Fruit fly (Drosophila melanogaster) whole organism, embryonic: Measurements from ENCODE around the gene idc.

Experiments
- BtbVII ChIP-seq: fragments of 200-800 bp; sonication (Bioruptor generic); optimal IDR thresholded peaks from 3 replicates; lab custom pipeline; 2017; ENCODE audit warnings: missing biosample characterization, mild to moderate bottlenecking, missing genetic modification characterization
- Bteb2 ChIP-seq: fragments of 200-800 bp; sonication (Bioruptor generic); optimal IDR thresholded peaks from 2 replicates; lab custom pipeline; 2016; ENCODE audit warnings: missing biosample characterization, missing genetic modification characterization
- C15 ChIP-seq: fragments of 200-800 bp; sonication (Bioruptor generic); IDR thresholded peaks from 3 replicates; pipeline ENCODE4 v1.3.6; 2022; ENCODE audit warnings: missing biosample characterization, missing genetic modification characterization
- CG12769 ChIP-seq: fragments of 200-800 bp; sonication (Bioruptor generic); optimal IDR thresholded peaks from 2 replicates; lab custom pipeline; 2019; ENCODE audit warnings: missing biosample characterization, mild to moderate bottlenecking, missing genetic modification characterization, moderate library complexity
- CG13775 ChIP-seq: fragments of 200-800 bp; sonication (Bioruptor generic); optimal IDR thresholded peaks from 3 replicates; lab custom pipeline; 2017; ENCODE audit warnings: missing biosample characterization, mild to moderate bottlenecking, missing genetic modification characterization
- CG14050 ChIP-seq: fragments of 200-800 bp; sonication (Bioruptor generic); IDR thresholded peaks from 3 replicates; pipeline ENCODE4 v1.3.6; 2022; ENCODE audit warnings: missing biosample characterization, missing genetic modification characterization
- CG14667 ChIP-seq: fragments of 200-800 bp; sonication (Bioruptor generic); IDR thresholded peaks from 2 replicates; pipeline ENCODE4 v1.3.6; 2022; ENCODE audit warnings: missing biosample characterization, missing genetic modification characterization
- CG14860 ChIP-seq: fragments of 200-800 bp; sonication (Bioruptor generic); IDR thresholded peaks from 3 replicates; pipeline ENCODE4 v1.3.6; 2022; ENCODE audit warnings: missing biosample characterization, missing genetic modification characterization; ENCODE audit not compliant: partially characterized antibody
- CG15601 ChIP-seq: fragments of 200-800 bp; sonication (Bioruptor generic); optimal IDR thresholded peaks from 3 replicates; lab custom pipeline; 2019; ENCODE audit warnings: missing biosample characterization, mild to moderate bottlenecking, missing genetic modification characterization, moderate library complexity
- CG15696 ChIP-seq: fragments of 200-800 bp; sonication (Bioruptor generic); optimal IDR thresholded peaks from 2 replicates; lab custom pipeline; 2019; ENCODE audit warnings: missing biosample characterization, mild to moderate bottlenecking, missing genetic modification characterization, moderate library complexity
- CG17385 ChIP-seq: fragments of 200-800 bp; sonication (Bioruptor generic); optimal IDR thresholded peaks from 3 replicates; lab custom pipeline; 2018; ENCODE audit warnings: missing biosample characterization, mild to moderate bottlenecking, missing genetic modification characterization
- CG18599 ChIP-seq: fragments of 200-800 bp; sonication (Bioruptor generic); optimal IDR thresholded peaks from 3 replicates; lab custom pipeline; 2017; ENCODE audit warnings: missing biosample characterization, missing genetic modification characterization, mild to moderate bottlenecking, moderate library complexity, missing genetic modification reagents
- CG3726 ChIP-seq: fragments of 200-800 bp; sonication (Bioruptor generic); IDR thresholded peaks from 3 replicates; pipeline ENCODE4, ENCODE4 v1.3.6; 2022; ENCODE audit warnings: missing biosample characterization, missing genetic modification characterization
- CG43689 ChIP-seq: fragments of 200-800 bp; sonication (Bioruptor generic); IDR thresholded peaks from 2 replicates; pipeline ENCODE4 v1.3.6; 2022; ENCODE audit warnings: missing biosample characterization, missing genetic modification characterization
- CG4404 ChIP-seq: fragments of 200-800 bp; sonication (Bioruptor generic); IDR thresholded peaks from 2 replicates; pipeline ENCODE4 v1.3.6; 2022; ENCODE audit warnings: missing biosample characterization, missing genetic modification characterization
- CG4617 ChIP-seq: fragments of 200-800 bp; sonication (Bioruptor generic); optimal IDR thresholded peaks from 3 replicates; lab custom pipeline; 2016; ENCODE audit warnings: missing biosample characterization, missing genetic modification characterization, borderline replicate concordance
- CG5953 ChIP-seq: fragments of 200-800 bp; sonication (Bioruptor generic); IDR thresholded peaks from 2 replicates; pipeline ENCODE4 v1.3.6; 2022; ENCODE audit warnings: missing biosample characterization, missing genetic modification characterization
- CG6654 ChIP-seq: fragments of 200-800 bp; sonication (Bioruptor generic); optimal IDR thresholded peaks from 2 replicates; lab custom pipeline; 2017; ENCODE audit warnings: missing biosample characterization, mild to moderate bottlenecking, missing genetic modification characterization
- CG6765 ChIP-seq: fragments of 200-800 bp; sonication (Bioruptor generic); optimal IDR thresholded peaks from 3 replicates; lab custom pipeline; 2017; ENCODE audit warnings: missing biosample characterization, mild to moderate bottlenecking, missing genetic modification characterization
- CG6813 ChIP-seq: fragments of 200-800 bp; sonication (Bioruptor generic); optimal IDR thresholded peaks from 2 replicates; lab custom pipeline; 2017; ENCODE audit warnings: missing biosample characterization, missing genetic modification characterization, mild to moderate bottlenecking, moderate library complexity, missing genetic modification reagents
- CG7963 ChIP-seq: fragments of 200-800 bp; sonication (Bioruptor generic); IDR thresholded peaks from 3 replicates; pipeline ENCODE4 v1.3.6; 2022; ENCODE audit warnings: missing biosample characterization, missing genetic modification characterization; ENCODE audit not compliant: partially characterized antibody
- CG7987 ChIP-seq: fragments of 200-800 bp; sonication (Bioruptor generic); optimal IDR thresholded peaks from 2 replicates; lab custom pipeline; 2018; ENCODE audit warnings: missing biosample characterization, mild to moderate bottlenecking, missing genetic modification characterization, moderate library complexity
- Chrac-16 ChIP-seq: fragments of 200-800 bp; sonication (Bioruptor generic); optimal IDR thresholded peaks from 3 replicates; lab custom pipeline; 2016; ENCODE audit warnings: missing biosample characterization, missing genetic modification characterization
- CrebB ChIP-seq: fragments of 200-800 bp; sonication (Bioruptor generic); optimal IDR thresholded peaks from 3 replicates; lab custom pipeline; 2018; ENCODE audit warnings: missing biosample characterization, mild to moderate bottlenecking, missing genetic modification characterization
- D ChIP-seq, 2 experiments: fragments of 200-800 bp in 1 of 2; fragments of >200 bp in 1 of 2; sonication (Bioruptor generic) in 1 of 2; optimal IDR thresholded peaks; 2 replicates in 1 of 2; 3 replicates in 1 of 2; lab custom pipeline; 2017; ENCODE audit warnings: mild to moderate bottlenecking in 1 of 2, missing biosample characterization in 1 of 2, missing genetic modification characterization in 1 of 2, missing genetic modification reagents in 1 of 2
- Dek ChIP-seq: fragments of 200-800 bp; sonication (Bioruptor generic); optimal IDR thresholded peaks from 3 replicates; lab custom pipeline; 2019; ENCODE audit warnings: missing biosample characterization, mild to moderate bottlenecking, missing genetic modification characterization, moderate library complexity
- Fer1 ChIP-seq: fragments of 200-800 bp; sonication (Bioruptor generic); optimal IDR thresholded peaks from 2 replicates; lab custom pipeline; 2017; ENCODE audit warnings: missing biosample characterization, mild to moderate bottlenecking, missing genetic modification characterization
- HLHmδ ChIP-seq: fragments of 200-800 bp; sonication (Bioruptor generic); optimal IDR thresholded peaks from 2 replicates; lab custom pipeline; 2018; ENCODE audit warnings: missing biosample characterization, mild to moderate bottlenecking, missing genetic modification characterization, moderate library complexity
- Hey ChIP-seq: fragments of 200-800 bp; sonication (Bioruptor generic); optimal IDR thresholded peaks from 3 replicates; lab custom pipeline; 2018; ENCODE audit warnings: missing biosample characterization, mild to moderate bottlenecking, missing genetic modification characterization
- HmgD ChIP-seq: fragments of 200-800 bp; sonication (Bioruptor generic); optimal IDR thresholded peaks from 3 replicates; lab custom pipeline; 2016; ENCODE audit warnings: missing biosample characterization, missing genetic modification characterization
- Hr3 ChIP-seq: fragments of 200-800 bp; sonication (Bioruptor generic); optimal IDR thresholded peaks from 3 replicates; lab custom pipeline; 2016; ENCODE audit warnings: missing biosample characterization, missing genetic modification characterization
- Max ChIP-seq: fragments of 200-800 bp; sonication (Bioruptor generic); optimal IDR thresholded peaks from 2 replicates; lab custom pipeline; 2016; ENCODE audit warnings: missing biosample characterization, mild to moderate bottlenecking, missing genetic modification characterization
- Side ChIP-seq: fragments of 200-800 bp; sonication (Bioruptor generic); optimal IDR thresholded peaks from 2 replicates; lab custom pipeline; 2016; ENCODE audit warnings: missing biosample characterization, missing genetic modification characterization
- Taf1 ChIP-seq: fragments of 200-800 bp; sonication (Bioruptor generic); IDR thresholded peaks from 2 replicates; pipeline ENCODE4 v1.3.6; 2022; ENCODE audit warnings: missing biosample characterization, missing genetic modification characterization
- Vsx1 ChIP-seq: fragments of 200-800 bp; sonication (Bioruptor generic); optimal IDR thresholded peaks from 2 replicates; lab custom pipeline; 2017; ENCODE audit warnings: missing biosample characterization, mild to moderate bottlenecking, missing genetic modification characterization, missing genetic modification reagents
- bbx ChIP-seq: fragments of 200-800 bp; sonication (Bioruptor generic); IDR thresholded peaks from 2 replicates; pipeline ENCODE4 v1.3.6; 2022; ENCODE audit warnings: missing biosample characterization, missing genetic modification characterization; ENCODE audit not compliant: partially characterized antibody
- br ChIP-seq: fragments of >200 bp; optimal IDR thresholded peaks from 2 replicates; lab custom pipeline; 2017
- cas ChIP-seq: fragments of 200-800 bp; sonication (Bioruptor generic); IDR thresholded peaks from 2 replicates; pipeline ENCODE4 v1.3.6; 2022; ENCODE audit warnings: missing biosample characterization, missing genetic modification characterization
- corto ChIP-seq: fragments of 200-800 bp; sonication (Bioruptor generic); optimal IDR thresholded peaks from 2 replicates; lab custom pipeline; 2016; ENCODE audit warnings: missing biosample characterization, mild to moderate bottlenecking, missing genetic modification characterization, moderate library complexity
- dati ChIP-seq: fragments of 200-800 bp; sonication (Bioruptor generic); IDR thresholded peaks from 2 replicates; pipeline ENCODE4 v1.3.6; 2022; ENCODE audit warnings: missing biosample characterization, missing genetic modification characterization
- fd64A ChIP-seq: fragments of 200-800 bp; sonication (Bioruptor generic); optimal IDR thresholded peaks from 3 replicates; lab custom pipeline; 2018; ENCODE audit warnings: missing biosample characterization, mild to moderate bottlenecking, missing genetic modification characterization
- gcm2 ChIP-seq: fragments of 200-800 bp; sonication (Bioruptor generic); optimal IDR thresholded peaks from 2 replicates; lab custom pipeline; 2016; ENCODE audit warnings: missing biosample characterization, missing genetic modification characterization
- grn ChIP-seq: fragments of 200-800 bp; sonication (Bioruptor generic); optimal IDR thresholded peaks from 3 replicates; lab custom pipeline; 2017; ENCODE audit warnings: missing biosample characterization, missing genetic modification characterization
- ham ChIP-seq: fragments of 200-800 bp; sonication (Bioruptor generic); IDR thresholded peaks from 2 replicates; pipeline ENCODE4 v1.3.6; 2022; ENCODE audit warnings: missing biosample characterization, missing genetic modification characterization
- her ChIP-seq: fragments of 200-800 bp; sonication (Bioruptor generic); optimal IDR thresholded peaks from 2 replicates; lab custom pipeline; 2016; ENCODE audit warnings: missing biosample characterization, missing genetic modification characterization
- mld ChIP-seq: fragments of 200-800 bp; sonication (Bioruptor generic); IDR thresholded peaks from 3 replicates; pipeline ENCODE4 v1.3.6; 2022; ENCODE audit warnings: missing biosample characterization, missing genetic modification characterization; ENCODE audit not compliant: partially characterized antibody
- pan ChIP-seq, 4 experiments: fragments of >200 bp in 3 of 4; fragments of 200-800 bp in 1 of 4; sonication (Bioruptor generic) in 1 of 4; optimal IDR thresholded peaks in 3 of 4; IDR thresholded peaks in 1 of 4; 2 replicates each; pipeline versions ENCODE4 v1.3.6 to Lab custom; 2017 to 2022; ENCODE audit warnings: missing biosample characterization in 2 of 4, missing genetic modification characterization in 2 of 4, mixed read lengths in 1 of 4
- sob ChIP-seq: fragments of 200-800 bp; sonication (Bioruptor generic); IDR thresholded peaks from 2 replicates; pipeline ENCODE4 v1.3.6; 2022; ENCODE audit warnings: missing biosample characterization, missing genetic modification characterization
- z ChIP-seq: fragments of 200-800 bp; sonication (Bioruptor generic); IDR thresholded peaks from 3 replicates; pipeline ENCODE4 v1.3.6; 2022; ENCODE audit warnings: missing biosample characterization, missing genetic modification characterization

Gene idc

DNA sequence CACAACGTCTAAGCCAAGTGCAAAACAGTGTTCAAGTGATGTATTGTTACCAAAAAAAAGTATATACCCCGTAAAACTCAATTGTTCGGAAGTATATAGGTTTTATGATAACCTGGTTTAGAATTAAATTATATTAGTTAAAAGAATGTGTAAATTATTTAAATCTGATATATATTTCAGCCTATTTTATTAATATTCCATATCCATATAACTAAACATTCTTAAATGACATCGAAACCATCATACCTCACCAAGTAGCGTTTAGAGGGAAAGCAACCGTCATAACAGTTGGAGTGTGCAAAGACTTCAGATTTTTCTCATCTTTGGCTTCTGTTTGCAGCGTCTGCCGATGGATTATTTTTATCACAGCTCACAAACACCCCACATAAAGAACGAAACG is 32.1 kb upstream of the idc start (continued):
- TF ChIP-seq CG14667 (GFP tag; lab: Robert Waterston, UW) (peak; percentile 72), CG15696 (tag; lab: Kevin White, UChicago) (peak; percentile 89), CG3726 (GFP tag; lab: Robert Waterston, UW) (peak; percentile 47; the same call in 1 of the 3 replicates), cas (peak; percentile 42; the same call in 1 of the 2 replicates), pan (optimal IDR thresholded peaks at IDR 0.05; lab: Kevin White, UChicago) (no peak), pan (GFP tag; optimal IDR thresholded peaks at IDR 0.05 in 1 of 2, IDR thresholded peaks at IDR 0.05 in 1 of 2) (peak in 1 of 2 experiments; percentile 90), fd64A (GFP tag; lab: Kevin White, UChicago) (peak; percentile 20), Dek (tag; lab: Kevin White, UChicago) (peak; percentile 73), CG14860 (no peak), dati (GFP tag; lab: Robert Waterston, UW) (no peak), CrebB (peak; percentile 63), corto (GFP tag; lab: Kevin White, UChicago) (peak; percentile 1), br (lab: Kevin White, UChicago) (no peak), Chrac-16 (GFP tag; lab: Kevin White, UChicago) (peak; percentile 73), Hey (tag; lab: Kevin White, UChicago) (no peak), CG7963 (GFP tag; lab: Robert Waterston, UW) (no peak), Max (GFP tag; lab: Kevin White, UChicago) (peak; percentile 13), D (optimal IDR thresholded peaks at IDR 0.05; lab: Kevin White, UChicago) (no peak), D (GFP tag; optimal IDR thresholded peaks at IDR 0.05; lab: Kevin White, UChicago) (peak; percentile 78), Vsx1 (peak; percentile 44), Side (GFP tag; lab: Kevin White, UChicago) (no peak), CG15601 (tag; lab: Kevin White, UChicago) (peak; percentile 79), CG18599 (GFP tag; lab: Kevin White, UChicago) (peak; percentile 88), HmgD (GFP tag; lab: Kevin White, UChicago) (no peak), her (no peak), BtbVII (GFP tag; lab: Kevin White, UChicago) (peak; percentile 44), Taf1 (GFP tag; lab: Robert Waterston, UW) (0 out of 2 replicates have a peak, but pooled peaks have one; percentile 36), CG5953 (GFP tag; lab: Robert Waterston, UW) (peak; percentile 83), CG7987 (GFP tag; lab: Kevin White, UChicago) (peak; percentile 24), z (GFP tag; lab: Robert Waterston, UW) (no peak), CG6765 (GFP tag; lab: Kevin White, UChicago) (peak; percentile 38), CG6654 (GFP tag; lab: Kevin White, UChicago) (peak; percentile 43), CG14050 (peak; percentile 62; the same call in 2 of the 3 replicates), C15 (peak; percentile 68; the same call in 1 of the 3 replicates), CG43689 (GFP tag; lab: Robert Waterston, UW) (peak; percentile 57; the same call in 1 of the 2 replicates), Bteb2 (GFP tag; lab: Kevin White, UChicago) (peak; percentile 39), CG13775 (GFP tag; lab: Kevin White, UChicago) (peak; percentile 65), Hr3 (GFP tag; lab: Kevin White, UChicago) (peak; percentile 76), CG4404 (peak; percentile 83), mld (GFP tag; lab: Robert Waterston, UW) (no peak), grn (no peak), ham (no peak), CG17385 (GFP tag; lab: Kevin White, UChicago) (peak; percentile 77), CG12769 (tag; lab: Kevin White, UChicago) (peak; percentile 80), sob (GFP tag; lab: Robert Waterston, UW) (peak; percentile 82), HLHmδ (no peak), CG4617 (GFP tag; lab: Kevin White, UChicago) (no peak), CG6813 (peak; percentile 54), gcm2 (GFP tag; lab: Kevin White, UChicago) (no peak), Fer1 (GFP tag; lab: Kevin White, UChicago) (peak; percentile 85), bbx (GFP tag; lab: Robert Waterston, UW) (no peak)
